Fruit fly (Drosophila melanogaster) whole organism, embryonic: ENCODE data around the gene CG6000.

ENCODE experiments used
- Atf3 ChIP-seq: fragments of 200-800 bp; sonication (Bioruptor generic); optimal IDR thresholded peaks from 3 replicates; lab custom pipeline; 2016; ENCODE audit warnings: missing biosample characterization, missing genetic modification characterization
- B-H2 ChIP-seq: fragments of 200-800 bp; sonication (Bioruptor generic); optimal IDR thresholded peaks from 2 replicates; lab custom pipeline; 2018; ENCODE audit warnings: missing biosample characterization, mild to moderate bottlenecking, missing genetic modification characterization
- BEAF-32 ChIP-seq: fragments of 200-800 bp; sonication (Bioruptor generic); optimal IDR thresholded peaks from 3 replicates; lab custom pipeline; 2017; ENCODE audit warnings: missing biosample characterization, missing genetic modification characterization, mild to moderate bottlenecking, moderate library complexity, missing genetic modification reagents
- CG11456 ChIP-seq: fragments of 200-800 bp; sonication (Bioruptor generic); IDR thresholded peaks from 3 replicates; pipeline ENCODE4 v1.3.6; 2022; ENCODE audit warnings: missing biosample characterization, missing genetic modification characterization
- CG11695 ChIP-seq: fragments of 200-800 bp; sonication (Bioruptor generic); IDR thresholded peaks from 3 replicates; pipeline ENCODE4 v1.3.6; 2022; ENCODE audit warnings: missing biosample characterization, missing genetic modification characterization
- CG1233 ChIP-seq: fragments of 200-800 bp; sonication (Bioruptor generic); optimal IDR thresholded peaks from 4 replicates; lab custom pipeline; 2018; ENCODE audit warnings: missing biosample characterization, mild to moderate bottlenecking, missing genetic modification characterization
- CG12744 ChIP-seq: fragments of 200-800 bp; sonication (Bioruptor generic); optimal IDR thresholded peaks from 2 replicates; lab custom pipeline; 2016; ENCODE audit warnings: missing biosample characterization, missing genetic modification characterization
- CG12942 ChIP-seq: fragments of 200-800 bp; sonication (Bioruptor generic); optimal IDR thresholded peaks from 3 replicates; lab custom pipeline; 2016; ENCODE audit warnings: missing biosample characterization, missing genetic modification characterization
- CG13296 ChIP-seq: fragments of 200-800 bp; sonication (Bioruptor generic); optimal IDR thresholded peaks from 3 replicates; lab custom pipeline; 2018; ENCODE audit warnings: missing biosample characterization, mild to moderate bottlenecking, missing genetic modification characterization
- CG13424 ChIP-seq: fragments of 200-800 bp; sonication (Bioruptor generic); optimal IDR thresholded peaks from 2 replicates; lab custom pipeline; 2019; ENCODE audit warnings: missing biosample characterization, mild to moderate bottlenecking, missing genetic modification characterization, moderate library complexity
- CG14050 ChIP-seq: fragments of 200-800 bp; sonication (Bioruptor generic); IDR thresholded peaks from 3 replicates; pipeline ENCODE4 v1.3.6; 2022; ENCODE audit warnings: missing biosample characterization, missing genetic modification characterization
- CG14441 ChIP-seq: fragments of 200-800 bp; sonication (Bioruptor generic); IDR thresholded peaks from 2 replicates; pipeline ENCODE4 v1.3.6; 2022; ENCODE audit warnings: missing biosample characterization, missing genetic modification characterization
- CG15073 ChIP-seq: fragments of 200-800 bp; sonication (Bioruptor generic); optimal IDR thresholded peaks from 2 replicates; lab custom pipeline; 2016; ENCODE audit warnings: missing biosample characterization, missing genetic modification characterization
- CG1602 ChIP-seq: fragments of 200-800 bp; sonication (Bioruptor generic); optimal IDR thresholded peaks from 3 replicates; lab custom pipeline; 2016; ENCODE audit warnings: missing biosample characterization, missing genetic modification characterization
- CG16813 ChIP-seq: fragments of 200-800 bp; sonication (Bioruptor generic); IDR thresholded peaks from 3 replicates; pipeline ENCODE4 v1.3.6; 2022; ENCODE audit warnings: missing biosample characterization, missing genetic modification characterization; ENCODE audit not compliant: partially characterized antibody
- CG18619 ChIP-seq: fragments of 200-800 bp; sonication (Bioruptor generic); optimal IDR thresholded peaks from 3 replicates; lab custom pipeline; 2017; ENCODE audit warnings: missing biosample characterization, mild to moderate bottlenecking, missing genetic modification characterization
- CG30403 ChIP-seq: fragments of 200-800 bp; sonication (Bioruptor generic); optimal IDR thresholded peaks from 3 replicates; lab custom pipeline; 2016; ENCODE audit warnings: missing biosample characterization, missing genetic modification characterization
- CG34422 ChIP-seq: fragments of 200-800 bp; sonication (Bioruptor generic); IDR thresholded peaks from 3 replicates; pipeline ENCODE4 v1.3.6; 2022; ENCODE audit warnings: missing biosample characterization, missing genetic modification characterization
- CG3995 ChIP-seq: fragments of 200-800 bp; sonication (Bioruptor generic); optimal IDR thresholded peaks from 3 replicates; lab custom pipeline; 2016; ENCODE audit warnings: missing biosample characterization, missing genetic modification characterization
- CG4282 ChIP-seq: fragments of 200-800 bp; sonication (Bioruptor generic); optimal IDR thresholded peaks from 2 replicates; lab custom pipeline; 2016; ENCODE audit warnings: missing biosample characterization, missing genetic modification characterization
- CG4617 ChIP-seq: fragments of 200-800 bp; sonication (Bioruptor generic); optimal IDR thresholded peaks from 3 replicates; lab custom pipeline; 2016; ENCODE audit warnings: missing biosample characterization, missing genetic modification characterization, borderline replicate concordance
- CG5180 ChIP-seq: fragments of 200-800 bp; sonication (Bioruptor generic); optimal IDR thresholded peaks from 3 replicates; lab custom pipeline; 2017; ENCODE audit warnings: missing biosample characterization, missing genetic modification characterization, mild to moderate bottlenecking, moderate library complexity, missing genetic modification reagents
- CG6813 ChIP-seq: fragments of 200-800 bp; sonication (Bioruptor generic); optimal IDR thresholded peaks from 2 replicates; lab custom pipeline; 2017; ENCODE audit warnings: missing biosample characterization, missing genetic modification characterization, mild to moderate bottlenecking, moderate library complexity, missing genetic modification reagents
- CG8281 ChIP-seq: fragments of 200-800 bp; sonication (Bioruptor generic); optimal IDR thresholded peaks from 2 replicates; lab custom pipeline; 2018; ENCODE audit warnings: missing biosample characterization, mild to moderate bottlenecking, missing genetic modification characterization, moderate library complexity
- CG8359 ChIP-seq: fragments of 200-800 bp; sonication (Bioruptor generic); optimal IDR thresholded peaks from 2 replicates; lab custom pipeline; 2017; ENCODE audit warnings: missing biosample characterization, mild to moderate bottlenecking, missing genetic modification characterization, borderline replicate concordance
- CG9876 ChIP-seq: fragments of 200-800 bp; sonication (Bioruptor generic); optimal IDR thresholded peaks from 2 replicates; lab custom pipeline; 2016; ENCODE audit warnings: missing biosample characterization, missing genetic modification characterization
- Dad ChIP-seq: fragments of 200-800 bp; sonication (Bioruptor generic); optimal IDR thresholded peaks from 3 replicates; lab custom pipeline; 2016; ENCODE audit warnings: missing biosample characterization, missing genetic modification characterization
- Dip2 ChIP-seq: fragments of 200-800 bp; sonication (Bioruptor generic); IDR thresholded peaks from 2 replicates; pipeline ENCODE4 v1.3.6; 2022; ENCODE audit warnings: missing biosample characterization, missing genetic modification characterization
- Dp ChIP-seq: fragments of 200-800 bp; sonication (Bioruptor generic); optimal IDR thresholded peaks from 2 replicates; lab custom pipeline; 2018; ENCODE audit warnings: missing biosample characterization, mild to moderate bottlenecking, missing genetic modification characterization, moderate library complexity
- Gug ChIP-seq: fragments of 200-800 bp; sonication (Bioruptor generic); IDR thresholded peaks from 4 replicates; pipeline ENCODE4 v1.3.6; 2022; ENCODE audit warnings: missing biosample characterization, missing genetic modification characterization
- Hr3 ChIP-seq: fragments of 200-800 bp; sonication (Bioruptor generic); optimal IDR thresholded peaks from 3 replicates; lab custom pipeline; 2016; ENCODE audit warnings: missing biosample characterization, missing genetic modification characterization
- Hr78 ChIP-seq, 2 experiments: fragments of 200-800 bp in 1 of 2; fragments of >200 bp in 1 of 2; sonication (Bioruptor generic) in 1 of 2; optimal IDR thresholded peaks; 2 replicates each; lab custom pipeline; 2017 to 2019; ENCODE audit warnings: missing biosample characterization in 2 of 2, missing genetic modification characterization in 2 of 2, mild to moderate bottlenecking in 1 of 2, moderate library complexity in 1 of 2
- Taf1 ChIP-seq: fragments of 200-800 bp; sonication (Bioruptor generic); IDR thresholded peaks from 2 replicates; pipeline ENCODE4 v1.3.6; 2022; ENCODE audit warnings: missing biosample characterization, missing genetic modification characterization
- cad ChIP-seq: fragments of >200 bp; optimal IDR thresholded peaks from 2 replicates; lab custom pipeline; 2017; ENCODE audit warnings: missing biosample characterization, missing genetic modification characterization
- chif ChIP-seq, 2 experiments: fragments of 200-800 bp; sonication (Bioruptor generic); optimal IDR thresholded peaks; 3 replicates each; lab custom pipeline; 2016; ENCODE audit warnings: missing biosample characterization in 2 of 2, missing genetic modification characterization in 2 of 2
- chn ChIP-seq: fragments of 200-800 bp; sonication (Bioruptor generic); optimal IDR thresholded peaks from 2 replicates; lab custom pipeline; 2016; ENCODE audit warnings: missing biosample characterization, missing genetic modification characterization
- crp ChIP-seq, 2 experiments: fragments of 200-800 bp; sonication (Bioruptor generic); optimal IDR thresholded peaks; 2 replicates in 1 of 2; 3 replicates in 1 of 2; lab custom pipeline; 2017; ENCODE audit warnings: missing biosample characterization in 2 of 2, missing genetic modification characterization in 2 of 2, mild to moderate bottlenecking in 1 of 2, moderate library complexity in 1 of 2
- grau ChIP-seq: fragments of 200-800 bp; optimal IDR thresholded peaks from 3 replicates; lab custom pipeline; 2019; ENCODE audit warnings: missing biosample characterization, mild to moderate bottlenecking, missing genetic modification characterization, moderate library complexity
- lbe ChIP-seq: fragments of 200-800 bp; sonication (Bioruptor generic); optimal IDR thresholded peaks from 2 replicates; lab custom pipeline; 2016; ENCODE audit warnings: missing biosample characterization, mild to moderate bottlenecking, missing genetic modification characterization
- mirr ChIP-seq: fragments of 200-800 bp; sonication (Bioruptor generic); optimal IDR thresholded peaks from 3 replicates; lab custom pipeline; 2018; ENCODE audit warnings: missing biosample characterization, mild to moderate bottlenecking, missing genetic modification characterization
- nau ChIP-seq: fragments of 200-800 bp; sonication (Bioruptor generic); optimal IDR thresholded peaks from 3 replicates; lab custom pipeline; 2017; ENCODE audit warnings: missing biosample characterization, mild to moderate bottlenecking, missing genetic modification characterization, missing genetic modification reagents
- pros ChIP-seq: fragments of 200-800 bp; sonication (Bioruptor generic); optimal IDR thresholded peaks from 3 replicates; lab custom pipeline; 2019; ENCODE audit warnings: missing biosample characterization, mild to moderate bottlenecking, missing genetic modification characterization, moderate library complexity
- psq ChIP-seq: fragments of 200-800 bp; sonication (Bioruptor generic); optimal IDR thresholded peaks from 2 replicates; lab custom pipeline; 2017; ENCODE audit warnings: missing biosample characterization, missing genetic modification characterization
- run ChIP-seq: fragments of 200-800 bp; sonication (Bioruptor generic); optimal IDR thresholded peaks from 3 replicates; lab custom pipeline; 2018; ENCODE audit warnings: missing biosample characterization, mild to moderate bottlenecking, missing genetic modification characterization
- schlank ChIP-seq: fragments of 200-800 bp; sonication (Bioruptor generic); optimal IDR thresholded peaks from 2 replicates; lab custom pipeline; 2018; ENCODE audit warnings: missing biosample characterization, mild to moderate bottlenecking, missing genetic modification characterization
- sim ChIP-seq: fragments of 200-800 bp; sonication (Bioruptor generic); IDR thresholded peaks from 2 replicates; pipeline ENCODE4 v1.3.6; 2022; ENCODE audit warnings: missing biosample characterization, missing genetic modification characterization
- slbo ChIP-seq: fragments of 200-800 bp; sonication (Bioruptor generic); IDR thresholded peaks from 2 replicates; pipeline ENCODE4 v1.3.6; 2022; ENCODE audit warnings: missing biosample characterization, missing genetic modification characterization
- slp2 ChIP-seq: fragments of 200-800 bp; sonication (Bioruptor generic); optimal IDR thresholded peaks from 2 replicates; lab custom pipeline; 2016; ENCODE audit warnings: missing biosample characterization, missing genetic modification characterization
- tll ChIP-seq, 2 experiments: fragments of 200-800 bp in 1 of 2; fragments of >200 bp in 1 of 2; sonication (Bioruptor generic) in 1 of 2; optimal IDR thresholded peaks; 2 replicates each; lab custom pipeline; 2017 to 2019; ENCODE audit warnings: missing biosample characterization in 2 of 2, missing genetic modification characterization in 2 of 2, mild to moderate bottlenecking in 1 of 2, moderate library complexity in 1 of 2

Gene CG6000

dm6 chr3R:24050690-24051440 is 3.3 kb upstream of the CG6000 start, which contains the start of the genes Atg6 and Pisd (continued):
- TF ChIP-seq cad (GFP tag; lab: Kevin White, UChicago) (no peak), CG8281 (tag; lab: Kevin White, UChicago) (no peak), CG1233 (GFP tag; lab: Kevin White, UChicago) (no peak), Dad (no peak), schlank (tag; lab: Kevin White, UChicago) (no peak), CG4282 (GFP tag; lab: Kevin White, UChicago) (no peak), CG8359 (GFP tag; lab: Kevin White, UChicago) (no peak), CG13296 (GFP tag; lab: Kevin White, UChicago) (peak; percentile 37), pros (peak; percentile 90), CG12942 (no peak), CG34422 (peak; percentile 69; the same call in 1 of the 3 replicates), Atf3 (no peak), Hr78 (GFP tag; optimal IDR thresholded peaks at IDR 0.05; lab: Kevin White, UChicago) (no peak), chn (GFP tag; lab: Kevin White, UChicago) (peak; percentile 19), slp2 (no peak), tll (GFP tag; optimal IDR thresholded peaks at IDR 0.05; lab: Kevin White, UChicago) (no peak), Taf1 (GFP tag; lab: Robert Waterston, UW) (no peak), mirr (GFP tag; lab: Kevin White, UChicago) (peak; percentile 69), CG9876 (GFP tag; lab: Kevin White, UChicago) (no peak), CG6813 (GFP tag; lab: Kevin White, UChicago) (no peak), grau (peak; percentile 48), CG16813 (GFP tag; lab: Robert Waterston, UW) (no peak), sim (GFP tag; lab: Robert Waterston, UW) (no peak), CG12744 (no peak), nau (GFP tag; lab: Kevin White, UChicago) (no peak), Hr3 (no peak), crp (GFP tag; optimal IDR thresholded peaks at IDR 0.05; lab: Kevin White, UChicago) (peak; percentile 46 to 94), CG15073 (GFP tag; lab: Kevin White, UChicago) (no peak), Dip2 (GFP tag; lab: Robert Waterston, UW) (no peak), slbo (GFP tag; lab: Robert Waterston, UW) (peak; percentile 59; the same call in 1 of the 2 replicates), CG18619 (GFP tag; lab: Kevin White, UChicago) (no peak), CG11695 (GFP tag; lab: Robert Waterston, UW) (no peak), BEAF-32 (GFP tag; lab: Kevin White, UChicago) (peak; percentile 44), CG5180 (GFP tag; lab: Kevin White, UChicago) (no peak), CG30403 (GFP tag; lab: Kevin White, UChicago) (peak; percentile 30), lbe (GFP tag; lab: Kevin White, UChicago) (no peak), CG13424 (tag; lab: Kevin White, UChicago) (peak; percentile 28), CG14441 (peak; percentile 28; the same call in 1 of the 2 replicates), CG14050 (GFP tag; lab: Robert Waterston, UW) (no peak), Gug (GFP tag; lab: Robert Waterston, UW) (no peak; the same call in 3 of the 4 replicates), CG3995 (GFP tag; lab: Kevin White, UChicago) (no peak), CG11456 (GFP tag; lab: Robert Waterston, UW) (no peak), chif (GFP tag; optimal IDR thresholded peaks at IDR 0.05; lab: Kevin White, UChicago) (no peak), CG4617 (GFP tag; lab: Kevin White, UChicago) (peak; percentile 75), CG1602 (GFP tag; lab: Kevin White, UChicago) (no peak), B-H2 (GFP tag; lab: Kevin White, UChicago) (peak; percentile 76), run (no peak), Dp (GFP tag; lab: Kevin White, UChicago) (peak; percentile 18), psq (no peak)
